Worm (Caenorhabditis elegans) whole organism, L1 larva: ENCODE data around the gene mpst-2.

ENCODE experiments used
- ceh-82 ChIP-seq, 3 experiments: fragments of 150-350 bp in 1 of 3; sonication (generic microtip) in 2 of 3; optimal IDR thresholded peaks; 2 replicates each; lab custom pipeline; 2014 to 2017; ENCODE audit warnings: missing biosample characterization in 3 of 3, missing genetic modification characterization in 3 of 3
- lin-13 ChIP-seq: fragments of 150-350 bp; optimal IDR thresholded peaks from 2 replicates; lab custom pipeline; 2014; ENCODE audit warnings: missing biosample characterization, missing genetic modification reagents, missing genetic modification characterization

DNA sequence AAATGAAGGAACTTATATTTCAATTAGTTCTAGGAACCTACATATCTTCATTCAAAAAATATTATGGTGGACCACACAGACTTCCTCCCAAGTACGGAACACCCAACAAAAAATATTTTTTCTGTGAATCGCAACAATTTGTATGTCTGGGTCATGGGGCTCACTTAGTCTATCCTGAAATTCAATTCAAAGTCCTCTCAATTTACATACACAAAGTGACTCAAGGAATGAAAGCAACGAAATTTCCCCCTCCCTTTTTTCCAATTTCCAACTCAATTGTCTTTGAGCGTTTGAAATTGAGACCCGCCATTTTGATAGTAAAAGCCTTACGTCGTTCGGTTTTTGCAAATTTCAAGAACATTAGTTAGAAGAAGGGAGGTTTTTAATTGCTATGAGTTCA lies 33.9 kb downstream of the mpst-2 start:
- no peak for TF ChIP-seq lin-13 (GFP tag; lab: Kevin White, UChicago)
- TF ChIP-seq ceh-82 (tag; optimal IDR thresholded peaks at IDR 0.05; lab: Kevin White, UChicago), result no peak
